Worm (Caenorhabditis elegans): ENCODE data around the gene let-754.

ce11 chrIII:7913488-7913887 is 39.6 kb downstream of the let-754 start, which contains the start of gene ZK688.12:
- TF ChIP-seq unc-62 (GFP tag; optimal IDR thresholded peaks at IDR 0.05) (no peak), jun-1 (tag; optimal IDR thresholded peaks at IDR 0.05) (no peak)

Data from whole organism, L3 larva.